Worm (Caenorhabditis elegans): ENCODE measurements around the gene chpf-1.

ce11 chrV:10205483-10205882, 2.2 kb upstream of the chpf-1 start, which contains the start of gene ZK856.16:
- TF ChIP-seq tab-1 (GFP tag; IDR thresholded peaks at IDR 0.05) = no peak
- TF ChIP-seq cog-1 (tag; optimal IDR thresholded peaks at IDR 0.05) = no peak
- no peak for TF ChIP-seq flt-1 (GFP tag; IDR thresholded peaks at IDR 0.05)
